Fruit fly (Drosophila melanogaster): ENCODE results near the gene Atg8b.
A peak's percentile ranks its signal among the peaks of the same experiment; 100 is the strongest.

The Atg8b gene

dm6 chr3R:17703691-17704537 is 20.9 kb downstream of the Atg8b start:
- TF ChIP-seq CG17801 (GFP tag; optimal IDR thresholded peaks at IDR 0.05; ENCODE audit: partially characterized antibody) = peak; percentile 98

- TF ChIP-seq CG17801 (GFP tag; optimal IDR thresholded peaks at IDR 0.05; ENCODE audit: partially characterized antibody) = peak; percentile 87
Observed at dm6 chr3R:17703024-17703690, 21.7 kb downstream of the Atg8b start.

DNA sequence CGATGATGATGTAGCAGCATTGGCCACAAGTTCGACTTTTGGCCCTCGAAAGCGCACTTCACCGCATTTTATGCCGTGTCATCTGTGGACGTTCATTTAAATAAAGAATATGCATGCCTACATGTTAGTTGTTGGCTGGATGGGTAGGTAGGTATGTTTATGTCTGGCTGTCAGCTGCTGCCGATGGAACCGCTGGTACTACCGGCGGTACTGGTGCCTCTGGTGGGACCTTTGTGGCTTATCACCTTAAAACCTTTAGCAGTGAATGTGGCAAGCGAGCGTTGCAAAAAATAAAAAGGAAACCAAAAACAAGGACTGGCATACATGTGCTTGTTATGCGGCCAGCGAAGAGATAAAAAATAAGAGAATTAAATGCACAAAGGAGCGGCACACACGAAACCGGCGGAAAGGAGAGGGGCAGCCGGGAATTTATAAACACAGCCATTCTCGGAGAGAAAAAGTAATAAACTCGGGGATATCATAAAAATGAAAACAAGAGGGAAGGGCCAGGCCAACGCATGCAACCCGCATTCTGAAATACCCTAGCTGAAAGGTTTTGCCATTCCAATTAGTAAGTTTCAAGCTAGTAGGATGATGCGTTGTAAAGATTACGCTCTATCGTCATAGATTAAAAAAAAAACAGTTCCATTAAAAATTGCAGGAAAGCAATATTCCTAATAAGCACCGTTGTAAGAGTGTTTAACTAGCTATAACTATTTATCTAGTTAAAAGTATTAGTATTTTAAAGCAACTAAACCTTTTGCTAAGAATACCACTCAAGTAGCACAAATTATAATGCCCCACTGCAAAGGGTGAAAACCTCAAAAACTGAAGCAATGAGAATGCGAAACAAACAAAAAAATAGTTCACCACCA is 22.7 kb downstream of the Atg8b start:
- TF ChIP-seq CG17801 (GFP tag; optimal IDR thresholded peaks at IDR 0.05; ENCODE audit: partially characterized antibody) = no peak

DNA sequence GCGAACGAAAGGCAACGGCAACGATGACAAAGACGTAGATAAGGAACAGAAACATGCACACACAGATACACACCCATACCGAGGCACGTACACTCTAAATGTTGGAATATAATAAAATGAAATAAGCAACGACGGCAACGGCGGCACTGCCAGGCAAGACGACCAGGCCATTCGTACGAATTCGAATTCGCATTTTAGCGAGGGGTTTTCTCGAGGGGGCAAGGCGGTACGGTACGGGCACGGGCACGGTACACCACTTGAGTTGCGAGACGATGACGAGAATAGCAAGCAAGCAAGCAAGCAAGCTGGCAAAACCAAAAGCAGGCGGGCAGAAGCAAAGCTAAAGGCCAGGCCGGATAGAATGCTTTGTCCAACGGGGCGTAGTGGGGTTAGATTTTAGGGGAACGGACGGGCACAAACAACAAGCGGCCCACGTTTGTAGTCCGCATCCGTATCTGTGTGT is 23.7 kb downstream of the Atg8b start:
- TF ChIP-seq CG17801 (GFP tag; optimal IDR thresholded peaks at IDR 0.05; ENCODE audit: partially characterized antibody) = no peak

DNA sequence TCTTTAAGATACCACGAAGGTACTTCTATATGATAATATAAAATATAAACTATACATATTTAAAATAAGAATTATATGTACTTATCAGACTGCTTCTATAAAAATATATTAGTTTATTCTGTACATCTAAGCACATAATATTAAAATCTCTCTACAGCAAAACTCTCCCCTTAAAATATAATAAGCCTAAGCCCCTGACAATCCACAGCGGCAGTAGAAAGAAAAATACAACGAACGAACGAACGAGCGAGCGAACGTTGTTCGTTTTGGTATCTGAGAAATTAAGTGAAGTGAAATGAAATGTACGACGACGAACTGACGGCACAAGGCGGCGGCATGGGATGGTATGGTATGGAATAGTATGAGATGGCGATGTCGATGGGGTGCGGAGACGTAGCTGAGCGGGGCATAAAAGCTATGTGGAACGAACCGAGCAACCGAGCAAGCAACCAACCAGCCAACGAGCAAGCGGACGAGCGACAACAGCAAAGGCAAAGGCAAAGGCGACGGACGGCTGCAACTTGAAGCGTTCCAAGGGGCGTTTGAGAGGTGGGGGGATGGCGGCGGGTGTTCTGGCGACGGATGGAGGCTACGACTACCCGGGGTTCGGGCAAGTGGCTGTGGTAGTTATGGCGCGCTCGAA is 24.3 kb downstream of the Atg8b start:
- TF ChIP-seq CG17801 (GFP tag; optimal IDR thresholded peaks at IDR 0.05; ENCODE audit: partially characterized antibody) = peak; percentile 99

dm6 chr3R:17699891-17700487 is 24.9 kb downstream of the Atg8b start:
- no peak for TF ChIP-seq CG17801 (GFP tag; optimal IDR thresholded peaks at IDR 0.05; ENCODE audit: partially characterized antibody)

DNA sequence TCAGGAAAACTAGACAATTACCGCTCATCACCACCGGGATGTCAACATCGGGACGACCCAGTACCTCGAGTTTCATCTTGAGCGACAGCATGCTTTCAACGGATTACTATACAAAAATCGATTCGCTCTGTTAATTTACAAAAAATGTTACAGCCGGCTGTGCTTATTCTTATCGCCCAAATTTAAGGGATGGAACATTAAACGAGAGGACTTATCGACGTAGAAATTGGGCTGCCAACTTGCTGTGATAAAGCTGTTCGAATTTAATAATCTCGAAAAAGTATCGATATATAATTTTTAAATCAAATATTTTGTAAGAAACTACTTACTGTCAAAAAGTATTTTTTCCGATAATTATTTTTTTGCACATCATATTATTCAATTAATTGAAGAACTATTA is 38.0 kb downstream of the Atg8b start, which contains the start of gene CG31249:
Gene CG31249 (minus strand): TSS at position 197 of the 400 bp plus-strand sequence.
- TF ChIP-seq CG17801 (GFP tag; optimal IDR thresholded peaks at IDR 0.05; ENCODE audit: partially characterized antibody) = no peak

- peak; percentile 1 for TF ChIP-seq CG17801 (GFP tag; optimal IDR thresholded peaks at IDR 0.05; ENCODE audit: partially characterized antibody)
Observed at dm6 chr3R:17684854-17685253, 40.0 kb downstream of the Atg8b start, which contains the start of the genes CG31251 and CG31360. Gene CG31251 (minus strand): TSS chr3R:17684915. Gene CG31360 (plus strand): TSS chr3R:17685097.

DNA sequence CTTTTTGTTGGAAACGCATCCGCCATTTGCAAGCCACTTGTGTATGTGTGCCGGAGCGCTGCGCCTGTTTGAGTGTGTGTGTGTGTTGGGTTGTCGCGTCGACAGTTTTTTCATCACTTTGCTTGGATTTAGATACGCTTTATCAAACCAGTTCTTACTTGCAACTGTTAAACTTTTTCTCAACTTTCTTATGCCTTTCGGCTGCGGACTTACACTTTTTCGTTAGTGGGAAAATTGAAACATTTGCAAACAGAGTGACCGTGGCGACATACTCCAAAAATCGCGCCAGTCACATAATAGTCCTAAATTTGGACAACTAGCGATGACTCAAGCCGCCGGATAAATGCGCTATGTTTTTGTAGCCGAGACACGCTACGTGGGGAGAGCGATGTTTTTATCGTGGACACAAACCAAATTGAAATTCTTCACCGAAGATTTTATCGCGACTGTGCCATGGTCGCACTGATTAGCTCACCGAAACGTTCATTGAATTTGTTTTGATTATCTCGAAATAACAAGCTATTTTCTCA is 42.6 kb downstream of the Atg8b start, which contains the start of the genes alt and CG7655:
Gene alt (minus strand): TSS at position 272 of the 530 bp plus-strand sequence.
Gene CG7655 (plus strand): TSS at position 426 of the 530 bp plus-strand sequence.
- TF ChIP-seq CG17801 (GFP tag; optimal IDR thresholded peaks at IDR 0.05; ENCODE audit: partially characterized antibody) = peak; percentile 30

DNA sequence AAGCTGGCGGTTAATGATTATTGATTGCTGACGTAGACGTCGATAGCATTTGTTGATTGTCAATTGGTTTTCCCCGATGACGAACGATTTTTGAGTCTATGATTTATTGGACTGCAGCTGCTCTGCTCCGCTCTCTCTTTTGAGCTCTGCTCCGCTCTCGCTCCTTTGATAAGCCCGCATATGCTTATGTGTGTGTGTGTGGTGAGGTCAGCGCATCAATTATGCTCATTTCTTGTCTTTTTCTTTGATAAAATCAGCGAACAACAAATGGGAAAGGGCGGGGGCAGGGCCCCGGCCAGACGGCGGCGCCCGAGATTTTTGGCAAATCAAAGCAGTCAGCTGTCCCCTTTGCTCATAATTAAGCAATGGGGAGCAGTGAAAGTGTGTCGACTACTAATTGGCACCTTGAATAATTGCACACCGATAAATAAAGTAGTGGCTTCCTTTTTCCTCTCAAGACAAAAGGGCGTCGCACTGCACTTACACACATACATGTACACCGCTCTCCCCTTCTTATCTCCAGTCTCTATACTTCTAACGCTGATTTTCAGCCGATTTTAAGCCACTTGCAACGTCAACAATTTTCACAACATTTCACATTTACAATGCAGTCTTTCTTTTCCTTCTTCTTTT is 43.1 kb downstream of the Atg8b start:
- no peak for TF ChIP-seq CG17801 (GFP tag; optimal IDR thresholded peaks at IDR 0.05; ENCODE audit: partially characterized antibody)

- TF ChIP-seq CG17801 (GFP tag; optimal IDR thresholded peaks at IDR 0.05; ENCODE audit: partially characterized antibody) = no peak
Observed at dm6 chr3R:17680639-17681302, 44.1 kb downstream of the Atg8b start.

DNA sequence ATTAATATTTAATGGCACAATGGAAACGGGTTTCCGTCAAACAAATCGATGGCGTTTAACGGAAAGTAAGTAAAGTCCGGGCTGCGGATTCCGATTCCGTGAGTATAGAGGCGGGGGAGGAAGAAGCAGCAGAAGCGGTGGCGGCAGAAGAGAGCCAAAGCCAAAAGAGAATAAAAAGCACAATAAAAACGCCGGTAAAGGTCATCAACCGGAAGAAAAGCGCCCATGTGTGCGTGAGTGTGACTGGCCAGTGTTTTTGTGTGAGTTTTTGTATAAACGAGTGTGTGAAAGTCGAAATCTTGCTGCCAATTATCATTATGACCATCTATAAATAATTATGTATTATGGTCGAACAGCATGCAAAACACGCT is 44.6 kb downstream of the Atg8b start:
- no peak for TF ChIP-seq CG17801 (GFP tag; optimal IDR thresholded peaks at IDR 0.05; ENCODE audit: partially characterized antibody)

Data from ovary, adult (tissue).